2 fruit fly cellular contexts compared by ENCODE assay signal in the genomic region with DNA sequence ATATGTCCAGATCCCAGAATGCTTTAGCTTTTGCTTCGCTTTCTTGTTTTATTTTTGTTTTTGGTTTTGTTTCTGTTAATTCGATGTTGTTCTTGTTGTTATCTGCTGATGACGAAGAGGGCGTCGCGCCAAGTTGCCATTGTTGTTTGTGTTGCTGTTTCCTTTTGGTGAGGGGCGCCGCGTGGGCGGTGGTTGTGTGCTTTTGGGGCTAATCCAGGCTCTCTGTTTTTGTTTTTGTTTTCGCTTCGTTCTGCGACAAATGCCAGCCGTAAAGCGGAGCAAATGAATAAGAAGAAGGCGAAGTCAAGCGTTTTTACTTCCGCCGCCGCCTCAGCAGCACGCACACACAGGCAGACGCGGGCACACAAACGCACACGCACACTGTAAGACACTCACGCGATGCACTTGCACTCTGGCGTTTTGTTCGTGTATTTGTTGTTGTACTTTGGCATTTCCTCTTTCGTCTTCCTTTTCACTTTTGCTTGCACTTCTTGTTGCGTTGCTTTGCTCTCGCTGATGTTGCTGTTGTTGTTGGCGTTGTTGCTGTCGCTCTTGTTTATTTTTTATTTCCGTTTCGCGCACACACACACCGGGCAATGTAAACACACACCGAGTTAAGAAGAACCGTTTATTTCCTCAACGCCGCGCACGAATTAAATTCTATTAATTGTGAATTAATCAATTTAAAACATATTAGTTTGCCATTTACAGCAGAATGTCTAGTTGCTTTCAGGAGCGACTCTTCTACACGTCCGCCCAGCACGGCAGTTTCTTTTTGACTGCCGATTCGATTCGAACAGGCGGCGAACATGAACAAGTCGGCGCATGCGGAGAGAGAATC.
TF ChIP-seq lines count a peak whose summit lies in the region.

A gene (minus strand): TSS at position 786 of the 841 bp plus-strand sequence.

TF ChIP-seq in whole organism, embryonic, 481 proteins besides CTCF, POLR2A, EP300 and RAD21 (continued from another document and continues in another):
- TF ChIP-seq ci (GFP tag; IDR thresholded peaks at IDR 0.05; lab: Robert Waterston, UW) (peak; percentile 75; the same call in 2 of the 3 replicates), Asciz (GFP tag; optimal IDR thresholded peaks at IDR 0.05; lab: Kevin White, UChicago) (peak; percentile 28), Opbp (GFP tag; IDR thresholded peaks at IDR 0.05; lab: Robert Waterston, UW; ENCODE audit: partially characterized antibody) (peak; percentile 47; the same call in 1 of the 3 replicates), CG6175 (GFP tag; IDR thresholded peaks at IDR 0.05; lab: Robert Waterston, UW) (no peak), gsb-n (tag; optimal IDR thresholded peaks at IDR 0.05; lab: Kevin White, UChicago) (peak; percentile 58), grn (GFP tag; optimal IDR thresholded peaks at IDR 0.05; lab: Kevin White, UChicago) (no peak), CG8089 (GFP tag; optimal IDR thresholded peaks at IDR 0.05; lab: Kevin White, UChicago) (no peak), Bgb (GFP tag; IDR thresholded peaks at IDR 0.05; lab: Robert Waterston, UW; ENCODE audit: partially characterized antibody) (peak; percentile 7; the same call in 1 of the 2 replicates), ap (GFP tag; IDR thresholded peaks at IDR 0.05; lab: Robert Waterston, UW) (no peak), CG1233 (GFP tag; optimal IDR thresholded peaks at IDR 0.05; lab: Kevin White, UChicago) (no peak), Doc2 (GFP tag; IDR thresholded peaks at IDR 0.05; lab: Robert Waterston, UW) (no peak), wdn (GFP tag; IDR thresholded peaks at IDR 0.05; lab: Robert Waterston, UW) (no peak), sim (GFP tag; IDR thresholded peaks at IDR 0.05; lab: Robert Waterston, UW) (no peak), kah (GFP tag; optimal IDR thresholded peaks at IDR 0.05; lab: Kevin White, UChicago) (peak; percentile 41), ham (GFP tag; IDR thresholded peaks at IDR 0.05; lab: Robert Waterston, UW) (no peak), stwl (tag; optimal IDR thresholded peaks at IDR 0.05; lab: Kevin White, UChicago) (no peak), CG6813 (GFP tag; optimal IDR thresholded peaks at IDR 0.05; lab: Kevin White, UChicago) (peak; percentile 11), CG12236 (GFP tag; optimal IDR thresholded peaks at IDR 0.05; lab: Kevin White, UChicago) (no peak), Myb (GFP tag; optimal IDR thresholded peaks at IDR 0.05; lab: Kevin White, UChicago) (no peak), zen (tag; optimal IDR thresholded peaks at IDR 0.05; lab: Kevin White, UChicago) (peak; percentile 68), Vsx1 (GFP tag; optimal IDR thresholded peaks at IDR 0.05; lab: Kevin White, UChicago) (peak; percentile 44), CG4707 (GFP tag; optimal IDR thresholded peaks at IDR 0.05; lab: Kevin White, UChicago) (no peak), BtbVII (GFP tag; optimal IDR thresholded peaks at IDR 0.05; lab: Kevin White, UChicago) (no peak), Aef1 (GFP tag; IDR thresholded peaks at IDR 0.05; lab: Robert Waterston, UW) (no peak), CG18476 (GFP tag; optimal IDR thresholded peaks at IDR 0.05; lab: Kevin White, UChicago) (no peak), CG12104 (GFP tag; optimal IDR thresholded peaks at IDR 0.05; lab: Kevin White, UChicago) (no peak), CG4360 (GFP tag; IDR thresholded peaks at IDR 0.05; lab: Robert Waterston, UW) (peak; percentile 89), B-H2 (GFP tag; optimal IDR thresholded peaks at IDR 0.05; lab: Kevin White, UChicago) (peak; percentile 36), CG17612 (GFP tag; IDR thresholded peaks at IDR 0.05; lab: Robert Waterston, UW) (no peak), CG4820 (GFP tag; optimal IDR thresholded peaks at IDR 0.05; lab: Kevin White, UChicago) (no peak), dm (GFP tag; optimal IDR thresholded peaks at IDR 0.05; lab: Kevin White, UChicago) (no peak), hbn (GFP tag; IDR thresholded peaks at IDR 0.05; lab: Robert Waterston, UW; ENCODE audit: partially characterized antibody) (no peak), Mad (GFP tag; optimal IDR thresholded peaks at IDR 0.05; lab: Kevin White, UChicago) (no peak), Sry-δ (GFP tag; optimal IDR thresholded peaks at IDR 0.05; lab: Kevin White, UChicago) (no peak), CG2678 (tag; optimal IDR thresholded peaks at IDR 0.05; lab: Kevin White, UChicago) (peak; percentile 19), CG18011 (GFP tag; optimal IDR thresholded peaks at IDR 0.05; lab: Kevin White, UChicago) (no peak), dysf (GFP tag; IDR thresholded peaks at IDR 0.05; lab: Robert Waterston, UW) (no peak; the same call in 2 of the 3 replicates), zfh1 (GFP tag; IDR thresholded peaks at IDR 0.05; lab: Robert Waterston, UW) (0 out of 3 replicates have a peak, but pooled peaks have one; percentile 48), dati (GFP tag; IDR thresholded peaks at IDR 0.05; lab: Robert Waterston, UW) (no peak), CG11398 (GFP tag; optimal IDR thresholded peaks at IDR 0.05; lab: Kevin White, UChicago) (no peak), CG8924 (tag; optimal IDR thresholded peaks at IDR 0.05; lab: Kevin White, UChicago) (peak; percentile 72), Ptx1 (GFP tag; IDR thresholded peaks at IDR 0.05; lab: Robert Waterston, UW) (no peak), psq (GFP tag; optimal IDR thresholded peaks at IDR 0.05; lab: Kevin White, UChicago) (peak; percentile 71), lov (optimal IDR thresholded peaks at IDR 0.05; lab: Kevin White, UChicago) (no peak), lov (GFP tag; IDR thresholded peaks at IDR 0.05; lab: Robert Waterston, UW) (no peak), z (GFP tag; IDR thresholded peaks at IDR 0.05; lab: Robert Waterston, UW) (no peak; the same call in 2 of the 3 replicates), Atf6 (GFP tag; IDR thresholded peaks at IDR 0.05; lab: Robert Waterston, UW) (no peak), CG12155 (GFP tag; optimal IDR thresholded peaks at IDR 0.05; lab: Kevin White, UChicago) (peak; percentile 42), HLH54F (GFP tag; optimal IDR thresholded peaks at IDR 0.05; lab: Kevin White, UChicago) (no peak), CG15696 (tag; optimal IDR thresholded peaks at IDR 0.05; lab: Kevin White, UChicago) (peak; percentile 18), Oli (tag; optimal IDR thresholded peaks at IDR 0.05; lab: Kevin White, UChicago) (no peak), CG12219 (GFP tag; optimal IDR thresholded peaks at IDR 0.05; lab: Kevin White, UChicago) (no peak), CG3281 (GFP tag; optimal IDR thresholded peaks at IDR 0.05; lab: Kevin White, UChicago) (peak; percentile 11), klu (GFP tag; IDR thresholded peaks at IDR 0.05; lab: Robert Waterston, UW) (no peak), CG15073 (GFP tag; optimal IDR thresholded peaks at IDR 0.05; lab: Kevin White, UChicago) (no peak), CG1603 (tag; optimal IDR thresholded peaks at IDR 0.05; lab: Kevin White, UChicago) (no peak), CG15269 (tag; optimal IDR thresholded peaks at IDR 0.05; lab: Kevin White, UChicago) (peak; percentile 23), sr (GFP tag; IDR thresholded peaks at IDR 0.05; lab: Robert Waterston, UW) (peak; percentile 73; the same call in 2 of the 3 replicates), run (tag; optimal IDR thresholded peaks at IDR 0.05; lab: Kevin White, UChicago) (no peak), corto (GFP tag; optimal IDR thresholded peaks at IDR 0.05; lab: Kevin White, UChicago) (no peak), cg (GFP tag; optimal IDR thresholded peaks at IDR 0.05; lab: Kevin White, UChicago) (peak; percentile 84), fd3F (GFP tag; optimal IDR thresholded peaks at IDR 0.05; lab: Kevin White, UChicago) (no peak)

TF ChIP-seq in whole organism, prepupa, 60 proteins besides CTCF, POLR2A, EP300 and RAD21 (continued from another document):
- TF ChIP-seq Sox15 (GFP tag; optimal IDR thresholded peaks at IDR 0.05; lab: Kevin White, UChicago) (no peak), topi (GFP tag; optimal IDR thresholded peaks at IDR 0.05; lab: Kevin White, UChicago) (peak; percentile 54), CG11762 (GFP tag; optimal IDR thresholded peaks at IDR 0.05; lab: Kevin White, UChicago; ENCODE audit: insufficient read depth) (no peak), CG9139 (GFP tag; optimal IDR thresholded peaks at IDR 0.05; lab: Kevin White, UChicago) (peak; percentile 49), CG7368 (GFP tag; optimal IDR thresholded peaks at IDR 0.05; lab: Kevin White, UChicago) (no peak), Hr39 (GFP tag; optimal IDR thresholded peaks at IDR 0.05; lab: Kevin White, UChicago) (no peak), CG8319 (GFP tag; optimal IDR thresholded peaks at IDR 0.05; lab: Kevin White, UChicago) (no peak), vri (GFP tag; optimal IDR thresholded peaks at IDR 0.05; lab: Kevin White, UChicago) (peak; percentile 52), Ets96B (tag; optimal IDR thresholded peaks at IDR 0.05; lab: Kevin White, UChicago) (peak; percentile 29), pdm3 (GFP tag; optimal IDR thresholded peaks at IDR 0.05; lab: Kevin White, UChicago) (peak; percentile 28), Eip93F (GFP tag; optimal IDR thresholded peaks at IDR 0.05; lab: Kevin White, UChicago) (peak; percentile 55)
